Worm (Caenorhabditis elegans) whole organism, L4 larva: ENCODE results near the gene ZK1321.4.
A peak's percentile ranks its signal among the peaks of the same experiment; 100 is the strongest.

Experiments
- F10B5.3 ChIP-seq: sonication (generic microtip); optimal IDR thresholded peaks from 2 replicates; lab custom pipeline; 2016; ENCODE audit warnings: mild to moderate bottlenecking, missing genetic modification characterization, missing compliant biosample characterization
- R02D3.7 ChIP-seq: fragments of 150-350 bp; sonication (generic microtip); optimal IDR thresholded peaks from 3 replicates; lab custom pipeline; 2014; ENCODE audit warnings: missing biosample characterization, missing genetic modification characterization
- T20F7.1 ChIP-seq: fragments of 200-800 bp; sonication (Bioruptor generic); optimal IDR thresholded peaks from 2 replicates; lab custom pipeline; 2018; ENCODE audit warnings: mild to moderate bottlenecking, missing genetic modification characterization, missing compliant biosample characterization
- Y75B8A.6 ChIP-seq: fragments of 200-800 bp; sonication (Bioruptor generic); IDR thresholded peaks from 2 replicates; pipeline ENCODE4 v1.3.6; 2022; ENCODE audit warnings: missing genetic modification reagents, missing genetic modification characterization, missing compliant biosample characterization
- ama-1 ChIP-seq: fragments of 150-350 bp; optimal IDR thresholded peaks from 2 replicates; lab custom pipeline; 2014; ENCODE audit warnings: inconsistent platforms, mixed read lengths
- ceh-20 ChIP-seq: fragments of 200-800 bp; sonication (Bioruptor generic); IDR thresholded peaks from 2 replicates; pipeline ENCODE4 v1.3.6; 2022; ENCODE audit warnings: missing genetic modification reagents, missing genetic modification characterization, missing compliant biosample characterization
- ceh-28 ChIP-seq: fragments of 150-350 bp; optimal IDR thresholded peaks from 2 replicates; lab custom pipeline; 2014; ENCODE audit warnings: missing biosample characterization, missing genetic modification reagents, missing genetic modification characterization
- ceh-32 ChIP-seq: sonication (generic microtip); optimal IDR thresholded peaks from 2 replicates; lab custom pipeline; 2016; ENCODE audit warnings: mild to moderate bottlenecking, missing genetic modification characterization, missing compliant biosample characterization; ENCODE audit not compliant: poor library complexity
- ceh-44 ChIP-seq: fragments of 200-800 bp; sonication (Bioruptor generic); IDR thresholded peaks from 2 replicates; pipeline ENCODE4 v1.3.6; 2022; ENCODE audit warnings: missing genetic modification reagents, missing genetic modification characterization, missing compliant biosample characterization
- ctbp-1 ChIP-seq: fragments of 200-800 bp; sonication (Bioruptor generic); IDR thresholded peaks from 2 replicates; pipeline ENCODE4 v1.3.6; 2022; ENCODE audit warnings: missing genetic modification reagents, missing genetic modification characterization, missing compliant biosample characterization
- daf-16 ChIP-seq, 3 experiments: sonication (generic microtip); optimal IDR thresholded peaks; 2 replicates each; lab custom pipeline; 2016 to 2017; ENCODE audit warnings: missing genetic modification characterization in 3 of 3, missing genetic modification reagents in 3 of 3, mild to moderate bottlenecking in 2 of 3, missing compliant biosample characterization in 2 of 3, missing biosample characterization in 1 of 3, moderate library complexity in 1 of 3
- dmd-6 ChIP-seq: fragments of 200-800 bp; sonication (Bioruptor generic); IDR thresholded peaks from 2 replicates; pipeline ENCODE4 v1.3.6; 2022; ENCODE audit warnings: missing genetic modification reagents, missing genetic modification characterization, missing compliant biosample characterization
- dmd-8 ChIP-seq: fragments of 200-800 bp; sonication (Bioruptor generic); IDR thresholded peaks from 2 replicates; pipeline ENCODE4 v1.3.6; 2022; ENCODE audit warnings: missing genetic modification characterization, missing compliant biosample characterization
- dmd-9 ChIP-seq: fragments of 200-800 bp; sonication (Bioruptor generic); IDR thresholded peaks from 2 replicates; pipeline ENCODE4 v1.3.6; 2022; ENCODE audit warnings: missing genetic modification reagents, missing genetic modification characterization, missing compliant biosample characterization
- dve-1 ChIP-seq: sonication (generic microtip); optimal IDR thresholded peaks from 2 replicates; lab custom pipeline; 2017; ENCODE audit warnings: antibody characterized with exemption, mild to moderate bottlenecking, missing genetic modification characterization, missing compliant biosample characterization; ENCODE audit not compliant: insufficient read depth
- egl-43 ChIP-seq: fragments of 200-800 bp; sonication (Bioruptor generic); IDR thresholded peaks from 2 replicates; pipeline ENCODE4 v1.3.6; 2022; ENCODE audit warnings: missing genetic modification reagents, missing genetic modification characterization, missing compliant biosample characterization
- fos-1 ChIP-seq: fragments of 150-350 bp; optimal IDR thresholded peaks from 2 replicates; lab custom pipeline; 2014; ENCODE audit warnings: missing biosample characterization, missing genetic modification characterization
- hlh-11 ChIP-seq: fragments of 200-800 bp; sonication (Bioruptor generic); optimal IDR thresholded peaks from 2 replicates; lab custom pipeline; 2018; ENCODE audit warnings: mild to moderate bottlenecking, missing genetic modification characterization, missing compliant biosample characterization
- hlh-30 ChIP-seq: sonication (generic microtip); optimal IDR thresholded peaks from 2 replicates; lab custom pipeline; 2017; ENCODE audit warnings: antibody characterized with exemption, mild to moderate bottlenecking, missing genetic modification characterization, missing compliant biosample characterization; ENCODE audit not compliant: insufficient read depth
- lin-1 ChIP-seq: fragments of 200-800 bp; sonication (Bioruptor generic); IDR thresholded peaks from 2 replicates; pipeline ENCODE4 v1.3.6; 2022; ENCODE audit warnings: missing genetic modification reagents, missing genetic modification characterization, missing compliant biosample characterization
- lin-15B ChIP-seq: fragments of 150-350 bp; sonication (generic microtip); optimal IDR thresholded peaks from 3 replicates; lab custom pipeline; 2014; ENCODE audit warnings: missing biosample characterization, missing genetic modification characterization
- lir-3 ChIP-seq: sonication (generic microtip); optimal IDR thresholded peaks from 2 replicates; lab custom pipeline; 2016; ENCODE audit warnings: mild to moderate bottlenecking, missing genetic modification characterization, missing compliant biosample characterization
- lsy-2 ChIP-seq, 2 experiments: fragments of 150-350 bp in 1 of 2; sonication (generic microtip) in 1 of 2; optimal IDR thresholded peaks; 2 replicates each; lab custom pipeline; 2014 to 2017; ENCODE audit warnings: missing biosample characterization in 2 of 2, missing genetic modification characterization in 2 of 2
- madf-5 ChIP-seq, 2 experiments: fragments of 200-800 bp; sonication (Bioruptor generic); IDR thresholded peaks; 2 replicates each; pipeline ENCODE4 v1.3.6; 2022; ENCODE audit warnings: missing compliant biosample characterization in 2 of 2, missing genetic modification characterization in 2 of 2
- mxl-3 ChIP-seq: fragments of 200-800 bp; sonication (Bioruptor generic); optimal IDR thresholded peaks from 2 replicates; lab custom pipeline; 2018; ENCODE audit warnings: mild to moderate bottlenecking, missing genetic modification characterization, missing compliant biosample characterization
- nhr-11 ChIP-seq: fragments of 150-350 bp; optimal IDR thresholded peaks from 2 replicates; lab custom pipeline; 2014; ENCODE audit warnings: missing biosample characterization, missing genetic modification characterization
- nhr-28 ChIP-seq: fragments of 150-350 bp; optimal IDR thresholded peaks from 2 replicates; lab custom pipeline; 2014; ENCODE audit warnings: missing biosample characterization, missing genetic modification characterization
- nhr-76 ChIP-seq: fragments of 150-350 bp; optimal IDR thresholded peaks from 2 replicates; lab custom pipeline; 2014; ENCODE audit warnings: missing biosample characterization, missing genetic modification characterization
- nhr-77 ChIP-seq: fragments of 150-350 bp; optimal IDR thresholded peaks from 2 replicates; lab custom pipeline; 2014; ENCODE audit warnings: missing biosample characterization, missing genetic modification characterization
- pha-4 ChIP-seq, 2 experiments: fragments of 150-350 bp in 1 of 2; fragments of 200-800 bp in 1 of 2; sonication (Bioruptor generic) in 1 of 2; IDR thresholded peaks in 1 of 2; optimal IDR thresholded peaks in 1 of 2; 2 replicates each; pipeline versions ENCODE4 v1.3.6 to Lab custom; 2014 to 2022; ENCODE audit warnings: missing genetic modification characterization in 2 of 2, missing genetic modification reagents in 2 of 2, missing biosample characterization in 1 of 2, missing compliant biosample characterization in 1 of 2
- pqm-1 ChIP-seq: sonication (generic microtip); optimal IDR thresholded peaks from 2 replicates; lab custom pipeline; 2017; ENCODE audit warnings: missing biosample characterization, missing genetic modification characterization
- rbr-2 ChIP-seq: sonication (generic microtip); optimal IDR thresholded peaks from 2 replicates; lab custom pipeline; 2016; ENCODE audit warnings: missing genotype, missing genetic modification characterization, missing compliant biosample characterization
- saeg-2 ChIP-seq: fragments of 200-800 bp; sonication (Bioruptor generic); IDR thresholded peaks from 2 replicates; pipeline ENCODE4 v1.3.6; 2022; ENCODE audit warnings: missing genetic modification reagents, missing genetic modification characterization, missing compliant biosample characterization
- sdz-12 ChIP-seq: fragments of 200-800 bp; sonication (Bioruptor generic); optimal IDR thresholded peaks from 2 replicates; lab custom pipeline; 2018; ENCODE audit warnings: mild to moderate bottlenecking, missing genetic modification characterization, missing compliant biosample characterization
- tra-1 ChIP-seq: fragments of 200-800 bp; sonication (Bioruptor generic); IDR thresholded peaks from 2 replicates; pipeline ENCODE4 v1.3.6; 2022; ENCODE audit warnings: missing genetic modification reagents, missing genetic modification characterization, missing compliant biosample characterization
- unc-130 ChIP-seq: sonication (generic microtip); optimal IDR thresholded peaks from 2 replicates; lab custom pipeline; 2016; ENCODE audit warnings: missing genetic modification reagents, missing genetic modification characterization, missing compliant biosample characterization
- unc-62 ChIP-seq, 3 experiments: fragments of 150-350 bp in 1 of 3; sonication (generic microtip); optimal IDR thresholded peaks in 2 of 3; peaks in 1 of 3; 1 replicate in 1 of 3; 2 replicates in 2 of 3; lab custom pipeline; 2014 to 2017; ENCODE audit warnings: missing biosample characterization in 3 of 3, missing genetic modification characterization in 3 of 3, missing genetic modification reagents in 3 of 3, missing genotype in 1 of 3
- vab-7 ChIP-seq: fragments of 200-800 bp; sonication (Bioruptor generic); IDR thresholded peaks from 2 replicates; pipeline ENCODE4 v1.3.6; 2022; ENCODE audit warnings: missing genetic modification reagents, missing genetic modification characterization, missing compliant biosample characterization
- zag-1 ChIP-seq: fragments of 150-350 bp; optimal IDR thresholded peaks from 2 replicates; lab custom pipeline; 2014; ENCODE audit warnings: missing biosample characterization, missing genetic modification characterization
- zfp-3 ChIP-seq: fragments of 200-800 bp; sonication (Bioruptor generic); conservative IDR thresholded peaks from 2 replicates; pipeline ENCODE4 v1.3.6; 2022; ENCODE audit warnings: missing genetic modification reagents, missing genetic modification characterization, missing compliant biosample characterization

The ZK1321.4 gene

ce11 chrII:9807519-9807972 is 33.8 kb upstream of the ZK1321.4 start, which contains the start of gene cyp-13A8 (continued):
- TF ChIP-seq tra-1 (GFP tag; lab: Robert Waterston, UW) = 0 out of 2 replicates have a peak, but pooled peaks have one; percentile 29
- peak; percentile 91 for TF ChIP-seq hlh-30 (tag; lab: Kevin White, UChicago)
- TF ChIP-seq ceh-32 (tag; lab: Kevin White, UChicago) = no peak
- TF ChIP-seq rbr-2 (tag; lab: Kevin White, UChicago) = no peak
- TF ChIP-seq T20F7.1 (GFP tag; lab: Kevin White, UChicago) = no peak
- no peak for TF ChIP-seq daf-16 (GFP tag; optimal IDR thresholded peaks at IDR 0.05; lab: Kevin White, UChicago)
- peak; percentile 71 for TF ChIP-seq daf-16 (tag; optimal IDR thresholded peaks at IDR 0.05; lab: Kevin White, UChicago)
- TF ChIP-seq Y75B8A.6 (GFP tag; lab: Robert Waterston, UW) = no peak

- TF ChIP-seq saeg-2 (GFP tag; lab: Robert Waterston, UW) (no peak), hlh-30 (tag; lab: Kevin White, UChicago) (no peak), lir-3 (no peak), lin-15B (tag; lab: Kevin White, UChicago) (no peak), nhr-28 (peak; percentile 17), dmd-6 (GFP tag; lab: Robert Waterston, UW) (peak; percentile 6; the same call in 1 of the 2 replicates), zag-1 (tag; lab: Kevin White, UChicago) (no peak), daf-16 (GFP tag; optimal IDR thresholded peaks at IDR 0.05; lab: Kevin White, UChicago) (no peak), daf-16 (tag; optimal IDR thresholded peaks at IDR 0.05; lab: Kevin White, UChicago) (no peak), lsy-2 (tag; optimal IDR thresholded peaks at IDR 0.05; lab: Kevin White, UChicago) (no peak), pha-4 (GFP tag; IDR thresholded peaks at IDR 0.05; lab: Robert Waterston, UW) (no peak), pha-4 (tag; optimal IDR thresholded peaks at IDR 0.05; lab: Kevin White, UChicago) (no peak), lin-1 (no peak)
Observed at ce11 chrII:9803320-9803719, 29.6 kb upstream of the ZK1321.4 start, which contains the start of gene cyp-13A7. Gene cyp-13A7 (plus strand): TSS chrII:9803620.

DNA sequence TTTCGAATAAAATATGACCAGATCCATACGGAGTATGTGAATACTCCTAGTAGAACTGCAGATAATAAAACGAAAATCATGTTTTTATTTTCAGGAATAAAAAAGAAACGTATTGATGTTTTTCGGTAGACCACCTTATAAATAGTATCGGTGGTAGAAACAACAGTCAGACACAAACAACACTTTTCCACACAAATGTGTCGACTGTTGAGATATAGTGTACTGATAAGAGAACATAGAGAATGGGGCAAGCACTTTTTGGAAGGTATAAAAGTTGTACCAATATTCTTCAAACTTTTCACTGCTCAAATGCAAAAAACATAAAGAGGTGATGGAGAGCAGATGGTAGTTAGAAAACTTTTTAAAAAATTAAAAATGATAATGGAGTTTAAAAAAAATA is 28.9 kb upstream of the ZK1321.4 start, which contains the start of gene cyp-13A6:
Gene cyp-13A6 (minus strand): TSS at position 180 of the 400 bp plus-strand sequence.
- TF ChIP-seq dmd-6 (GFP tag; lab: Robert Waterston, UW) (peak; percentile 46; the same call in 1 of the 2 replicates), nhr-76 (tag; lab: Kevin White, UChicago) (no peak), sdz-12 (no peak), egl-43 (GFP tag; lab: Robert Waterston, UW) (no peak), unc-130 (GFP tag; lab: Kevin White, UChicago) (no peak), daf-16 (GFP tag; optimal IDR thresholded peaks at IDR 0.05; lab: Kevin White, UChicago) (no peak), daf-16 (tag; optimal IDR thresholded peaks at IDR 0.05; lab: Kevin White, UChicago) (peak; percentile 68), zfp-3 (GFP tag; lab: Robert Waterston, UW) (no peak), ctbp-1 (GFP tag; lab: Robert Waterston, UW) (no peak), dmd-9 (no peak), vab-7 (no peak), ama-1 (lab: Kevin White, UChicago) (no peak), F10B5.3 (tag; lab: Kevin White, UChicago) (no peak), fos-1 (tag; lab: Kevin White, UChicago) (no peak), nhr-28 (peak; percentile 63), tra-1 (GFP tag; lab: Robert Waterston, UW) (no peak), dmd-8 (GFP tag; lab: Robert Waterston, UW) (no peak), hlh-11 (tag; lab: Kevin White, UChicago) (peak; percentile 18)

ce11 chrII:9800251-9800650 is 26.5 kb upstream of the ZK1321.4 start, which contains the start of gene cyp-13A5:
Gene cyp-13A5 (minus strand): TSS chrII:9800362.
- TF ChIP-seq ctbp-1 (GFP tag; lab: Robert Waterston, UW) (no peak), unc-62 (GFP tag; optimal IDR thresholded peaks at IDR 0.05 in 1 of 2; lab: Kevin White, UChicago) (peak in 1 of 2 experiments; percentile 77), unc-62 (tag; optimal IDR thresholded peaks at IDR 0.05; lab: Kevin White, UChicago) (no peak), pqm-1 (tag; lab: Kevin White, UChicago) (peak; percentile 59), ceh-28 (no peak), dve-1 (tag; lab: Kevin White, UChicago) (peak; percentile 28), zag-1 (tag; lab: Kevin White, UChicago) (no peak), ceh-32 (tag; lab: Kevin White, UChicago) (no peak), lin-1 (no peak), ceh-20 (peak; percentile 43; the same call in 1 of the 2 replicates), hlh-30 (tag; lab: Kevin White, UChicago) (peak; percentile 76), ceh-44 (no peak), mxl-3 (GFP tag; lab: Kevin White, UChicago) (peak; percentile 26), R02D3.7 (no peak), nhr-28 (peak; percentile 89), daf-16 (GFP tag; optimal IDR thresholded peaks at IDR 0.05; lab: Kevin White, UChicago) (no peak), daf-16 (tag; optimal IDR thresholded peaks at IDR 0.05; lab: Kevin White, UChicago) (peak; percentile 83), nhr-11 (tag; lab: Kevin White, UChicago) (peak; percentile 19), ama-1 (lab: Kevin White, UChicago) (no peak), nhr-77 (tag; lab: Kevin White, UChicago) (peak; percentile 73), madf-5 (GFP tag; IDR thresholded peaks at IDR 0.05; lab: Robert Waterston, UW) (no peak)
